Fruit fly (Drosophila melanogaster): Measurements from ENCODE around the gene Nup107.

- TF ChIP-seq psq (optimal IDR thresholded peaks at IDR 0.05) (no peak), insv (optimal IDR thresholded peaks at IDR 0.05) (no peak), h (optimal IDR thresholded peaks at IDR 0.05) (no peak), Sin3A (optimal IDR thresholded peaks at IDR 0.05) (no peak), Myc (optimal IDR thresholded peaks at IDR 0.05) (no peak)
These were observed 23.8 kb upstream of the Nup107 start for dm6 chr2L:10759624-10760023.

All from Kc167 (cell line).